Worm (Caenorhabditis elegans): ENCODE data around the gene K08E5.1.

K08E5.1 gene

DNA sequence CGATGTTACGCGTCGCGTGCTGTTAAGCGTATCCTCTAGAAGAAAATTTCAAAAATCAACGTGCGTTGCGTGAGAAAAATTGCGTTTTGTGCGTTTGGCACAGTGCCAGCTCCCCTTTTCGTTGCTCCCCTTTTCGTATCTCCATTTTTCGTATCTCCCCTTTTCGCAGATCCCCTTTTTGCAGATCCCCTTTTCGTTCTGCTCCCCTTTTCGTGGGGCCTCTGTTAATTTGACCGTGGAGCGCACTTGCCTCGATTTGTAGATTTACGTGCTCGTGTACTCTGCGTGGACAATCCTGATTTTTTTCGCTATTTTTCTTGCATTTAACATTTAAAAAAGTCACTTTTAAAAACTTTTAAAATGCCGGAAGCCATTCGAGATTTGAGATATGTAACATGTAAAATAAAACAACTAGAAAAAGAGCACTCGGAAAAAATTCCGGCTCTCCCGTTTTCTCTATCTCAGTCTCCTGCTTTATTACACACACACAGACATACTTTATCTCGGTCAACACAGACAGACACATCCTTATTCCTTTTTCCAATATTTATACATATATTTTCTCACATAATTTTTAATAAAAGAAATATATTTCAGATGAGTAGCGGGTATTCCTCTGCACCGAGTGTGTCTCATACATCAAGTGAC, 22.9 kb downstream of the K08E5.1 start, which contains the start of gene ttll-4:
Gene ttll-4, plus strand, starts transcription at position 598 of the 648 bp plus-strand sequence.
- TF ChIP-seq attf-5 (GFP tag; optimal IDR thresholded peaks at IDR 0.05) (peak; percentile 47), rec-8 (tag; optimal IDR thresholded peaks at IDR 0.05) (peak in 1 of 2 experiments; percentile 11), sea-2 (GFP tag; IDR thresholded peaks at IDR 0.05) (no peak), B0035.1 (tag; optimal IDR thresholded peaks at IDR 0.05) (no peak), ccch-3 (GFP tag; optimal IDR thresholded peaks at IDR 0.05) (no peak), ztf-6 (GFP tag; IDR thresholded peaks at IDR 0.05) (no peak), lag-1 (GFP tag; IDR thresholded peaks at IDR 0.05) (no peak), pha-4 (tag; optimal IDR thresholded peaks at IDR 0.05) (no peak), ztf-3 (GFP tag; optimal IDR thresholded peaks at IDR 0.05) (no peak), unc-62 (GFP tag; optimal IDR thresholded peaks at IDR 0.05) (no peak), attf-6 (GFP tag; IDR thresholded peaks at IDR 0.05) (0 out of 2 replicates have a peak, but pooled peaks have one; percentile 11), madf-3 (GFP tag; IDR thresholded peaks at IDR 0.05) (0 out of 2 replicates have a peak, but pooled peaks have one; percentile 75), sdz-38 (tag; optimal IDR thresholded peaks at IDR 0.05) (no peak), snpc-3.4 (tag; optimal IDR thresholded peaks at IDR 0.05) (no peak), akir-1 (GFP tag; optimal IDR thresholded peaks at IDR 0.05) (no peak), ceh-40 (GFP tag; IDR thresholded peaks at IDR 0.05) (no peak), ekl-4 (GFP tag; IDR thresholded peaks at IDR 0.05) (no peak), ceh-79 (tag; optimal IDR thresholded peaks at IDR 0.05) (no peak), lin-54 (GFP tag; optimal IDR thresholded peaks at IDR 0.05) (peak; percentile 15), zfh-2 (GFP tag; conservative IDR thresholded peaks at IDR 0.05) (no peak), hlh-26 (GFP tag; conservative IDR thresholded peaks at IDR 0.05) (no peak), unc-130 (GFP tag; optimal IDR thresholded peaks at IDR 0.05) (peak; percentile 23), him-1 (tag; optimal IDR thresholded peaks at IDR 0.05) (no peak), T07F8.4 (tag; optimal IDR thresholded peaks at IDR 0.05) (no peak), K11D2.4 (GFP tag; IDR thresholded peaks at IDR 0.05) (no peak), dpl-1 (GFP tag; optimal IDR thresholded peaks at IDR 0.05) (no peak), tbp1 (GFP tag; optimal IDR thresholded peaks at IDR 0.05) (no peak), aptf-2 (GFP tag; conservative IDR thresholded peaks at IDR 0.05) (no peak), Y56A3A.18 (GFP tag; IDR thresholded peaks at IDR 0.05) (no peak), hmg-1.2 (GFP tag; IDR thresholded peaks at IDR 0.05) (no peak; the same call in 1 of the 2 replicates), hrde-1 (tag; optimal IDR thresholded peaks at IDR 0.05; ENCODE audit: borderline replicate concordance) (no peak), ceh-27 (GFP tag; optimal IDR thresholded peaks at IDR 0.05) (peak; percentile 47), mel-28 (tag; optimal IDR thresholded peaks at IDR 0.05; ENCODE audit: borderline replicate concordance) (no peak), repo-1 (tag; optimal IDR thresholded peaks at IDR 0.05) (no peak), nfya-1 (tag; optimal IDR thresholded peaks at IDR 0.05; ENCODE audit: borderline replicate concordance, insufficient read depth) (no peak), ztf-26 (tag; optimal IDR thresholded peaks at IDR 0.05) (no peak), egl-44 (GFP tag; IDR thresholded peaks at IDR 0.05) (0 out of 2 replicates have a peak, but pooled peaks have one; percentile 16), nhr-90 (tag; optimal IDR thresholded peaks at IDR 0.05) (no peak), T26A5.8 (tag; optimal IDR thresholded peaks at IDR 0.05) (no peak), F39B2.1 (GFP tag; IDR thresholded peaks at IDR 0.05) (no peak), ceh-100 (GFP tag; IDR thresholded peaks at IDR 0.05) (peak; percentile 96), tlf-1 (GFP tag; optimal IDR thresholded peaks at IDR 0.05) (no peak), sptf-2 (GFP tag; optimal IDR thresholded peaks at IDR 0.05) (no peak), Y53F4B.3 (GFP tag; IDR thresholded peaks at IDR 0.05) (no peak), atf-7 (tag; optimal IDR thresholded peaks at IDR 0.05) (no peak), nfyb-1 (GFP tag; IDR thresholded peaks at IDR 0.05) (no peak), die-1 (tag; optimal IDR thresholded peaks at IDR 0.05) (no peak), hmg-20 (GFP tag; IDR thresholded peaks at IDR 0.05) (0 out of 2 replicates have a peak, but pooled peaks have one; percentile 23)
